Worm (Caenorhabditis elegans): Measurements from ENCODE around the gene gly-8.

gly-8 gene

DNA sequence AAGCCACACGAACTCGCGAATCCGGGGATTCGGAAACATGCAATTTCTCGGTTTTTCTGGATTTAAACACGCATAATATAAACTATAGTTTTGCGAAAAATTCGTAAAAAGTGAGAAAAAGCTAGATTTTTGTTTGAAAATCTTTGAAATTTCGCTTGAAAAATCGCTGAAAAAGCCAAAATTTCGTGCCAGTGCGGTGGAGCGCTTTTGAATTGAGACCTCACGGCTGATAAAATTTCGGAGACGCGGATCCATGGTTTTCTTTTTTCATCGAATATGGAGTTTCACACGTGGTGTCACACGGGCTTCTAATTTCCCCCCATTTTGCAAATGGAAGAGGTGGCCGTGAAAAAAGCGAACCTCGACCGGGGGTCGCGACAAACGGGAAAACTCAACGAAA lies 34.8 kb upstream of the gly-8 start:
- TF ChIP-seq scrt-1 (GFP tag; IDR thresholded peaks at IDR 0.05) (no peak), tbx-37 (GFP tag; conservative IDR thresholded peaks at IDR 0.05) (no peak), F13C5.2 (tag; optimal IDR thresholded peaks at IDR 0.05) (no peak), B0310.2 (tag; optimal IDR thresholded peaks at IDR 0.05) (no peak), hmg-4 (GFP tag; optimal IDR thresholded peaks at IDR 0.05) (no peak), ama-1 (optimal IDR thresholded peaks at IDR 0.05) (no peak), aly-1 (tag; optimal IDR thresholded peaks at IDR 0.05) (no peak)

DNA sequence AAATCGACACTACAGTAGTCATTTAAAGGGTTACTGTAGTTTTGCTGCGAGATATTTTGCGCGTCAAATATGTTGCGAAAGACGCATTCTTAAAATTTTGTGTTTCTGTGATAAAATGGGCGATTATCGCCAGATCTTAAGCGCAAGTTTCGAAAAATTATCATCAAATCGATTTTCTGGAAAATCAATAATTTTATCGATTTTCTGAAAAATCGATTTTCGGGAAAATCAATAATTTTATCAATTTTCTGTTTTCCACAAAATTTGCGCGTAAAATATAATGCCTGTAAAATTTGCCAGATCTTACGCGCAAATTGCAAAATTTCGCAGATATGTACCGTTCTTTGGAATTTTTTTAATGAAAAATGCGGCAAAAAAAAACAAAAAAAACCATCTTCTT lies 32.9 kb upstream of the gly-8 start:
- TF ChIP-seq flt-1 (GFP tag; IDR thresholded peaks at IDR 0.05), result no peak
- no peak for TF ChIP-seq sea-1 (GFP tag; conservative IDR thresholded peaks at IDR 0.05)
- no peak for TF ChIP-seq hmg-4 (GFP tag; optimal IDR thresholded peaks at IDR 0.05)
- no peak for TF ChIP-seq hnd-1 (tag; optimal IDR thresholded peaks at IDR 0.05)
- no peak for TF ChIP-seq ceh-36 (tag; optimal IDR thresholded peaks at IDR 0.05)
- TF ChIP-seq hmbx-1 (tag; optimal IDR thresholded peaks at IDR 0.05), result no peak
- no peak for TF ChIP-seq ceh-13 (GFP tag; optimal IDR thresholded peaks at IDR 0.05)
- no peak for TF ChIP-seq tra-4 (tag; optimal IDR thresholded peaks at IDR 0.05)
- no peak for TF ChIP-seq F13C5.2 (tag; optimal IDR thresholded peaks at IDR 0.05)
- no peak for TF ChIP-seq B0310.2 (tag; optimal IDR thresholded peaks at IDR 0.05)
- no peak for TF ChIP-seq pes-1 (GFP tag; IDR thresholded peaks at IDR 0.05)
- no peak for TF ChIP-seq tbx-11 (GFP tag; IDR thresholded peaks at IDR 0.05)
- no peak for TF ChIP-seq ama-1 (optimal IDR thresholded peaks at IDR 0.05)
- no peak for TF ChIP-seq tbx-37 (GFP tag; conservative IDR thresholded peaks at IDR 0.05)

DNA sequence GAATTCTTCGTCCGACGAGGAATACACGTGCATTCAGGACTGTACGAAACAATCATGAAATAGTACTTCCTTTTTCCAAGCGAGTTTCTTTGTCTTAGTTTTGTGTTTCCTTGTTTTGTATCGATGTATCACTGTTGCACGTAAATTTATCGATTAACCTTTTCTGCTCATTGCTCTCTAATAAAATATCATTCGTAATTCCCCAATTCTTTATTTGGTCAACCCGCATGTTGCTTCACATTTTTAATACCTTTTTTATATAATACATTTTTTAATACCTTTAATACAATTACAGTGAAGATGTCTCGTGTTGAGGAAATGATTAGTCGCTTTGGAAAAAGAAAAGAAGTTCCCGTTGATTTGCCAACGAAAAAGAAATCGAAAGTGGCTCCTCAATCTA lies 17.2 kb upstream of the gly-8 start, which contains the start of gene Y66D12A.1:
Y66D12A.1 (plus strand) TSS at position 301 of the 400 bp plus-strand sequence.
- no peak for TF ChIP-seq hmg-4 (GFP tag; optimal IDR thresholded peaks at IDR 0.05)
- no peak for TF ChIP-seq hmbx-1 (tag; optimal IDR thresholded peaks at IDR 0.05)
- no peak for TF ChIP-seq flt-1 (GFP tag; IDR thresholded peaks at IDR 0.05)
- no peak for TF ChIP-seq tbx-11 (GFP tag; IDR thresholded peaks at IDR 0.05)
- TF ChIP-seq sea-1 (GFP tag; conservative IDR thresholded peaks at IDR 0.05), result no peak
- no peak for TF ChIP-seq hnd-1 (tag; optimal IDR thresholded peaks at IDR 0.05)

DNA sequence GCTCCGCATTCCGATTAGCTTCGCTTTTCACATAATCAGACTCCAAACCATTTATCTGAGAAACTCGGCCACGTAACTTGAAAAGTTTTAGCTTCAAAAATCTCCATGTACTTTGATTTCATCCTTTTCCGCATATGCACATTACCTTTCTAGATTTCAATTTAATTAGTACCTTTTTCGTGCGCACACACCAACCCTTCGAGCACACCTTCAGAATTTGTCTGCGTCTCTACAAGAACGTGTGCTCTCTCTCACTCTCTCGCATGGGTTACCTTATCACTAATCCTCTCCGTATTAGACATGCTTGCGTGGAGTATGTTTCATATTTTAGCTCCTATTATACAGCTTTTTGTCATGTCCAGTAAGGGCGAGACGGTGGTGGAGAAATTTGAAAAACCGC lies 15.5 kb upstream of the gly-8 start, which contains the start of gene Y66D12A.30:
Y66D12A.30 (plus strand) TSS at position 301 of the 400 bp plus-strand sequence.
- no peak for TF ChIP-seq tbx-37 (GFP tag; conservative IDR thresholded peaks at IDR 0.05)
- no peak for TF ChIP-seq F13C5.2 (tag; optimal IDR thresholded peaks at IDR 0.05)
- TF ChIP-seq hmg-4 (GFP tag; optimal IDR thresholded peaks at IDR 0.05), result no peak
- TF ChIP-seq ceh-13 (GFP tag; optimal IDR thresholded peaks at IDR 0.05), result no peak
- TF ChIP-seq pes-1 (GFP tag; IDR thresholded peaks at IDR 0.05), result no peak
- no peak for TF ChIP-seq hnd-1 (tag; optimal IDR thresholded peaks at IDR 0.05)
- no peak for TF ChIP-seq ets-7 (tag; optimal IDR thresholded peaks at IDR 0.05)
- TF ChIP-seq sea-1 (GFP tag; conservative IDR thresholded peaks at IDR 0.05), result no peak
- TF ChIP-seq flt-1 (GFP tag; IDR thresholded peaks at IDR 0.05), result no peak
- no peak for TF ChIP-seq aly-1 (tag; optimal IDR thresholded peaks at IDR 0.05)
- TF ChIP-seq ama-1 (optimal IDR thresholded peaks at IDR 0.05), result no peak

DNA sequence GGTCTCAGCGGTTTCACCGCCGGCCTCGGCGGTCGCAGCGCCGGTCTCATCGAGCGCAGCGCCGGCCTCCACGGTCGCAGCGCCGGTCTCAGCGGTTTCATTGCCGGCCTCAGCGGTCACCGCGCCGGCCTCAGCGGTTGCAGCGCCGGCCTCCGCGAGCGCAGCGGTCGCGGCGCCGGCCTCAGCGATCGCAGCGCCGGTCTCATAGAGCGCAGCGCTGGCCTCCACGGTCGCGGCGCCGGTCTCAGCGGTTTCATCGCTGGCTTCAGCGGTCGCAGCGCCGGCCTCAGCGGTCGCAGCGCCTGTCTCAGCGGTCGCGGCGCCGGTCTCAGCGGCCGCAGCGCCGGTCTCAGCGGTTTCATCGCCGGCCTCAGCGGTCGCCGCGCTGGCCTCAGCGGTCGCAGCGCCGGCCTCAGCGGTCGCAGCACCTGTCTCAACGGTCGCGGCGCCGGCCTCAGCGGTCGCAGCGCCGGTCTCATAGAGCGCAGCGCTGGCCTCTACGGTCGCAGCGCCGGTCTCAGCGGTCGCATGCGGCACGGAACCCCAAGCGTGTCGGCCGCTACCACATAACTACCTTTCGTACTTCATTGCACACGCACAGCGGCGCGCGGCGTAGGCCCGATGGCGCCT lies 13.3 kb upstream of the gly-8 start:
- TF ChIP-seq ama-1 (optimal IDR thresholded peaks at IDR 0.05) (no peak), pes-1 (GFP tag; IDR thresholded peaks at IDR 0.05) (0 out of 2 replicates have a peak, but pooled peaks have one; percentile 44)

DNA sequence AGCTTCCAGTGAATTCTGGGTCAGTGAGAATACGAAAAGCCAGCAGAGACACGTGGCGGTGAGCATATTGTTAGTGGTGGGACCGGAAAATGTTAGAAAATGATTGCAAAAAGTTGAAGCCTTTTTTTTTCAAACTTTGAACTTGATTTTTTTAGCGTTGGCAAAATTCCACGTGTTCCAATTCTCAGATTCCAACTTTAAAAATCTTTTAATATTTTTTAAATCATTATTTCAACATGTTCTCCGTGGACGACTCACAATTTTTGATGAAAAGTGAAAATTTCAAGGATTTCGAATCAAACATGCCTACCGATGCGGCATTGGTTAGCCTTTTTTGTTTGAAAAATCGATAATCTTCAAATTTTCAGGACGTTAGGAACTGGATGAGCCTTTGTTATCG lies 12.7 kb upstream of the gly-8 start, which contains the start of the genes Y66A7A.9 and Y66A7A.4:
Y66A7A.9 (minus strand) TSS at position 101 of the 400 bp plus-strand sequence.
Y66A7A.4 (plus strand) TSS at position 237 of the 400 bp plus-strand sequence.
- TF ChIP-seq hnd-1 (tag; optimal IDR thresholded peaks at IDR 0.05) (no peak), tra-4 (tag; optimal IDR thresholded peaks at IDR 0.05) (no peak), ceh-13 (GFP tag; optimal IDR thresholded peaks at IDR 0.05) (no peak), ceh-36 (tag; optimal IDR thresholded peaks at IDR 0.05) (no peak), tbx-11 (GFP tag; IDR thresholded peaks at IDR 0.05) (no peak), ama-1 (optimal IDR thresholded peaks at IDR 0.05) (no peak), hmg-4 (GFP tag; optimal IDR thresholded peaks at IDR 0.05) (no peak), ets-7 (tag; optimal IDR thresholded peaks at IDR 0.05) (no peak), flt-1 (GFP tag; IDR thresholded peaks at IDR 0.05) (no peak), pes-1 (GFP tag; IDR thresholded peaks at IDR 0.05) (no peak), sea-1 (GFP tag; conservative IDR thresholded peaks at IDR 0.05) (no peak), scrt-1 (GFP tag; IDR thresholded peaks at IDR 0.05) (no peak), tbx-37 (GFP tag; conservative IDR thresholded peaks at IDR 0.05) (no peak), F13C5.2 (tag; optimal IDR thresholded peaks at IDR 0.05) (no peak), hmbx-1 (tag; optimal IDR thresholded peaks at IDR 0.05) (no peak)

DNA sequence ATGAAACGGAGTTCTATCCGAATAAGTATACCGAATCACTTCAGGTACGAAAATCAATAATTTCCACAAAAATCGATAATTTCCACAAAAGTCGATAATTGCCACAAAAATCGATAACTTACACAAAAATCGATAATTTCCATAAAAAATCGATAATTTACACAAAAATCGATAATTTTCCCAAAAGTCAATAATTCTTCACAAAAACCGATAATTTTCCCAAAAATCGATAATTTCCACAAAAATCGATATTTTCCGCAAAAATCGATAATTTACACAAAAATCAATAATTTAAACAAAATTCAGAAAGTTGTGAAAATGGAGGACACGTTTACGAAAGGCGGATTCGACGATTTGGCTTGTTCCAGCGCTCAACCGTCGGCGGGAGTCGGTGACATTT lies 10.2 kb upstream of the gly-8 start:
- no peak for TF ChIP-seq tbx-37 (GFP tag; conservative IDR thresholded peaks at IDR 0.05)
- no peak for TF ChIP-seq tbx-11 (GFP tag; IDR thresholded peaks at IDR 0.05)
- TF ChIP-seq ceh-36 (tag; optimal IDR thresholded peaks at IDR 0.05), result no peak
- TF ChIP-seq ama-1 (optimal IDR thresholded peaks at IDR 0.05), result no peak
- no peak for TF ChIP-seq hmbx-1 (tag; optimal IDR thresholded peaks at IDR 0.05)
- no peak for TF ChIP-seq aly-1 (tag; optimal IDR thresholded peaks at IDR 0.05)
- no peak for TF ChIP-seq tra-4 (tag; optimal IDR thresholded peaks at IDR 0.05)
- no peak for TF ChIP-seq ceh-13 (GFP tag; optimal IDR thresholded peaks at IDR 0.05)
- no peak for TF ChIP-seq hmg-4 (GFP tag; optimal IDR thresholded peaks at IDR 0.05)
- no peak for TF ChIP-seq B0310.2 (tag; optimal IDR thresholded peaks at IDR 0.05)
- TF ChIP-seq ets-7 (tag; optimal IDR thresholded peaks at IDR 0.05), result no peak
- no peak for TF ChIP-seq hnd-1 (tag; optimal IDR thresholded peaks at IDR 0.05)
- TF ChIP-seq flt-1 (GFP tag; IDR thresholded peaks at IDR 0.05), result no peak
- TF ChIP-seq pes-1 (GFP tag; IDR thresholded peaks at IDR 0.05), result no peak
- TF ChIP-seq sea-1 (GFP tag; conservative IDR thresholded peaks at IDR 0.05), result no peak
- TF ChIP-seq scrt-1 (GFP tag; IDR thresholded peaks at IDR 0.05), result no peak
- TF ChIP-seq F13C5.2 (tag; optimal IDR thresholded peaks at IDR 0.05), result no peak

DNA sequence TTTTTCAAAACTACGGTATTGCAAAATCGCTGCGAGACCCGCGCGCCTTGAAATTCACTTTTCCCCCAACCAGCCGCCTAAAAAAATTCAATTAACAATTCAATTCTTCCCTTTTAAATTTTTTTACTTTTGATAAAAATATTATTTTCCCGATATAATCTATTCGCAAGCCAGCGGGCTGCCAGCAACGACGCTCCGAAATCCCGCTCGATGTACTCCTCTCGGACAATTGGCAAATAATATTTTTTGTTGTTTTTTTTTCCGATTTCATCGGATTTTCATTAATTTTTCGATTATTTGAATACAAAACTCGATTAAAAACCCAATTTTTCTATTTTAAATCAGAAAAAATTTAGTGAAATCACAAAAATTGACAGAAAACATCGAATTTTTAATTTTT lies 9.2 kb upstream of the gly-8 start:
- TF ChIP-seq ets-7 (tag; optimal IDR thresholded peaks at IDR 0.05) (no peak), tra-4 (tag; optimal IDR thresholded peaks at IDR 0.05) (no peak), hnd-1 (tag; optimal IDR thresholded peaks at IDR 0.05) (no peak), flt-1 (GFP tag; IDR thresholded peaks at IDR 0.05) (no peak), B0310.2 (tag; optimal IDR thresholded peaks at IDR 0.05) (no peak), sea-1 (GFP tag; conservative IDR thresholded peaks at IDR 0.05) (no peak), ceh-13 (GFP tag; optimal IDR thresholded peaks at IDR 0.05) (no peak), scrt-1 (GFP tag; IDR thresholded peaks at IDR 0.05) (no peak), tbx-11 (GFP tag; IDR thresholded peaks at IDR 0.05) (no peak), tbx-37 (GFP tag; conservative IDR thresholded peaks at IDR 0.05) (no peak)

Data from whole organism, early embryonic.